Worm (Caenorhabditis elegans) whole organism, L2 larva: ENCODE data around the gene klp-3.

Experiments used
- C34F6.9 ChIP-seq: fragments of 150-350 bp; optimal IDR thresholded peaks from 2 replicates; lab custom pipeline; 2014; ENCODE audit warnings: missing biosample characterization, missing genetic modification characterization
- ceh-16 ChIP-seq: fragments of 150-350 bp; optimal IDR thresholded peaks from 2 replicates; lab custom pipeline; 2014; ENCODE audit warnings: missing biosample characterization, missing genetic modification characterization
- egl-27 ChIP-seq: sonication (generic microtip); optimal IDR thresholded peaks from 3 replicates; lab custom pipeline; 2017; ENCODE audit warnings: missing biosample characterization, missing genetic modification reagents, missing genetic modification characterization
- lin-39 ChIP-seq: fragments of 150-350 bp; optimal IDR thresholded peaks from 2 replicates; lab custom pipeline; 2014; ENCODE audit warnings: missing biosample characterization, missing genetic modification reagents, missing genetic modification characterization
- mdl-1 ChIP-seq, 2 experiments: fragments of 150-350 bp in 1 of 2; sonication (generic microtip) in 1 of 2; optimal IDR thresholded peaks; 2 replicates each; lab custom pipeline; 2017; ENCODE audit warnings: missing biosample characterization in 2 of 2, missing genetic modification characterization in 2 of 2
- nhr-11 ChIP-seq: fragments of 150-350 bp; optimal IDR thresholded peaks from 2 replicates; lab custom pipeline; 2014; ENCODE audit warnings: missing biosample characterization, missing genetic modification characterization
- nhr-12 ChIP-seq: fragments of 150-350 bp; optimal IDR thresholded peaks from 2 replicates; lab custom pipeline; 2014; ENCODE audit warnings: missing biosample characterization, missing genetic modification characterization
- nhr-25 ChIP-seq: fragments of 150-350 bp; sonication (generic microtip); optimal IDR thresholded peaks from 3 replicates; lab custom pipeline; 2014; ENCODE audit warnings: missing biosample characterization, missing genetic modification characterization
- nhr-77 ChIP-seq: fragments of 150-350 bp; optimal IDR thresholded peaks from 2 replicates; lab custom pipeline; 2014; ENCODE audit warnings: missing biosample characterization, missing genetic modification characterization
- skn-1 ChIP-seq: sonication (generic microtip); optimal IDR thresholded peaks from 2 replicates; lab custom pipeline; 2017; ENCODE audit warnings: missing biosample characterization, missing genetic modification characterization
- snpc-4 ChIP-seq: fragments of 150-350 bp; optimal IDR thresholded peaks from 2 replicates; lab custom pipeline; 2014; ENCODE audit warnings: missing biosample characterization, missing genetic modification characterization
- zag-1 ChIP-seq: fragments of 150-350 bp; optimal IDR thresholded peaks from 2 replicates; lab custom pipeline; 2014; ENCODE audit warnings: missing biosample characterization, missing genetic modification characterization
- ztf-11 ChIP-seq: sonication (generic microtip); optimal IDR thresholded peaks from 2 replicates; lab custom pipeline; 2017; ENCODE audit warnings: missing biosample characterization, missing genetic modification characterization
- ztf-4 ChIP-seq: fragments of 150-350 bp; optimal IDR thresholded peaks from 2 replicates; lab custom pipeline; 2014; ENCODE audit warnings: missing biosample characterization, missing genetic modification characterization

DNA sequence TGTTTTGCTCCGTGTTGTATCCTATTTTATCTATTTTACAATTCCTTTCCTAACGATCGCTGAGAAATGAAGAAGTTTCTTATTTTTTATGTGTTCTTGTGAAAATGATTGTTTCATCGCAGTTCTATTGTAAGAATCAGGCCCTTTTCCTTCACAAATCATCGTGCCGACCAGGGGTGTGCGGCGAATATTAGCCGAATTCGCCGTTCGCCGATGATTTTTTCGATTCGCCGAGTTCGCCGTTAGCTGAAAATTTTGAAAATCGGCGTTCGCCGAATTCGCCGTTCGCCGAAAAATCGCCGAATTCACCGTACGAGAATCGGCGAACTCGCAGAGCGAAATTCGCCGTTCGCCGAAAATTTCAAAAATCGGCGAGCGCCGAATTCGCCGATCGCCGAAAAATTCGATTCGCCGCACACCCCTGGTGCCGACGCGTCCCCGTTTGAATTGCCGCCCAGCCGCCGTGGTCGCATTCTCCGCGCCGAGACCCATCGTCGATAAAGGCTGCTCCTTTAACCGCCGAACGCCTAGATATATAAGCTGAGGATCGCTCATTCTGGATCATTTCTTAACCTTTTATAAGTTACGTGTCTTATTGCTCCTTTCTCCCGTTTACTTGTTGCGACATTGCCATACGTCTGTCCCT lies 21.4 kb downstream of the klp-3 start:
- TF ChIP-seq nhr-11 (tag; lab: Kevin White, UChicago), result no peak
- no peak for TF ChIP-seq egl-27 (tag; lab: Kevin White, UChicago)
- no peak for TF ChIP-seq ceh-16
- no peak for TF ChIP-seq zag-1
- no peak for TF ChIP-seq C34F6.9
- TF ChIP-seq lin-39 (tag; lab: Kevin White, UChicago), result no peak
- TF ChIP-seq nhr-25 (tag; lab: Kevin White, UChicago), result no peak
- TF ChIP-seq skn-1 (tag; lab: Kevin White, UChicago), result no peak
- no peak for TF ChIP-seq ztf-4 (tag; lab: Kevin White, UChicago)
- TF ChIP-seq nhr-77 (tag; lab: Kevin White, UChicago), result no peak
- no peak for TF ChIP-seq mdl-1 (tag; optimal IDR thresholded peaks at IDR 0.05; lab: Kevin White, UChicago)
- no peak for TF ChIP-seq ztf-11 (tag; lab: Kevin White, UChicago)
- TF ChIP-seq nhr-12, result no peak
- no peak for TF ChIP-seq snpc-4
